Worm (Caenorhabditis elegans) whole organism, L4 larva: ENCODE data around the gene ast-1.
A peak's percentile ranks its signal among the peaks of the same experiment; 100 is the strongest.

Experiments used
- D1046.2 ChIP-seq: fragments of 200-800 bp; sonication (Bioruptor generic); IDR thresholded peaks from 2 replicates; pipeline ENCODE4 v1.3.6; 2022; ENCODE audit warnings: missing genetic modification characterization, missing compliant biosample characterization
- F44E2.7 ChIP-seq: fragments of 200-800 bp; sonication (Bioruptor generic); IDR thresholded peaks from 2 replicates; pipeline ENCODE4 v2.1.2; 2022; ENCODE audit warnings: missing genetic modification characterization, missing compliant biosample characterization
- Y75B8A.6 ChIP-seq: fragments of 200-800 bp; sonication (Bioruptor generic); IDR thresholded peaks from 2 replicates; pipeline ENCODE4 v1.3.6; 2022; ENCODE audit warnings: missing genetic modification reagents, missing genetic modification characterization, missing compliant biosample characterization
- ZK337.2 ChIP-seq: fragments of 200-800 bp; sonication (Bioruptor generic); IDR thresholded peaks from 2 replicates; pipeline ENCODE4 v1.3.6; 2022; ENCODE audit warnings: missing genetic modification reagents, missing genetic modification characterization, missing compliant biosample characterization
- ZK546.5 ChIP-seq, 2 experiments: sonication (generic microtip); optimal IDR thresholded peaks; 2 replicates each; lab custom pipeline; 2017; ENCODE audit warnings: missing biosample characterization in 2 of 2, missing genetic modification characterization in 2 of 2
- aha-1 ChIP-seq: fragments of 150-350 bp; peaks from one replicate; lab custom pipeline; 2014; ENCODE audit warnings: missing biosample characterization, missing genetic modification characterization
- arid-1 ChIP-seq: fragments of 200-800 bp; sonication (Bioruptor generic); conservative IDR thresholded peaks from 2 replicates; pipeline ENCODE4 v1.3.6; 2022; ENCODE audit warnings: missing genetic modification reagents, missing genetic modification characterization, missing compliant biosample characterization
- ceh-32 ChIP-seq: sonication (generic microtip); optimal IDR thresholded peaks from 2 replicates; lab custom pipeline; 2016; ENCODE audit warnings: mild to moderate bottlenecking, missing genetic modification characterization, missing compliant biosample characterization; ENCODE audit not compliant: poor library complexity
- daf-16 ChIP-seq, 3 experiments: sonication (generic microtip); optimal IDR thresholded peaks; 2 replicates each; lab custom pipeline; 2016 to 2017; ENCODE audit warnings: missing genetic modification characterization in 3 of 3, missing genetic modification reagents in 3 of 3, mild to moderate bottlenecking in 2 of 3, missing compliant biosample characterization in 2 of 3, missing biosample characterization in 1 of 3, moderate library complexity in 1 of 3
- dmd-6 ChIP-seq: fragments of 200-800 bp; sonication (Bioruptor generic); IDR thresholded peaks from 2 replicates; pipeline ENCODE4 v1.3.6; 2022; ENCODE audit warnings: missing genetic modification reagents, missing genetic modification characterization, missing compliant biosample characterization
- dmd-8 ChIP-seq: fragments of 200-800 bp; sonication (Bioruptor generic); IDR thresholded peaks from 2 replicates; pipeline ENCODE4 v1.3.6; 2022; ENCODE audit warnings: missing genetic modification characterization, missing compliant biosample characterization
- dve-1 ChIP-seq: sonication (generic microtip); optimal IDR thresholded peaks from 2 replicates; lab custom pipeline; 2017; ENCODE audit warnings: antibody characterized with exemption, mild to moderate bottlenecking, missing genetic modification characterization, missing compliant biosample characterization; ENCODE audit not compliant: insufficient read depth
- egl-27 ChIP-seq: sonication (generic microtip); optimal IDR thresholded peaks from 3 replicates; lab custom pipeline; 2017; ENCODE audit warnings: missing biosample characterization, missing genetic modification reagents, missing genetic modification characterization
- fos-1 ChIP-seq: fragments of 150-350 bp; optimal IDR thresholded peaks from 2 replicates; lab custom pipeline; 2014; ENCODE audit warnings: missing biosample characterization, missing genetic modification characterization
- hlh-30 ChIP-seq: sonication (generic microtip); optimal IDR thresholded peaks from 2 replicates; lab custom pipeline; 2017; ENCODE audit warnings: antibody characterized with exemption, mild to moderate bottlenecking, missing genetic modification characterization, missing compliant biosample characterization; ENCODE audit not compliant: insufficient read depth
- lin-15B ChIP-seq: fragments of 150-350 bp; sonication (generic microtip); optimal IDR thresholded peaks from 3 replicates; lab custom pipeline; 2014; ENCODE audit warnings: missing biosample characterization, missing genetic modification characterization
- lir-3 ChIP-seq: sonication (generic microtip); optimal IDR thresholded peaks from 2 replicates; lab custom pipeline; 2016; ENCODE audit warnings: mild to moderate bottlenecking, missing genetic modification characterization, missing compliant biosample characterization
- madf-5 ChIP-seq, 2 experiments: fragments of 200-800 bp; sonication (Bioruptor generic); IDR thresholded peaks; 2 replicates each; pipeline ENCODE4 v1.3.6; 2022; ENCODE audit warnings: missing compliant biosample characterization in 2 of 2, missing genetic modification characterization in 2 of 2
- mes-2 ChIP-seq: sonication (generic microtip); optimal IDR thresholded peaks from 2 replicates; lab custom pipeline; 2016; ENCODE audit warnings: missing genotype, mild to moderate bottlenecking, missing genetic modification characterization, missing compliant biosample characterization; ENCODE audit not compliant: poor library complexity, severe bottlenecking
- nhr-41 ChIP-seq: fragments of 200-800 bp; sonication (Bioruptor generic); IDR thresholded peaks from 2 replicates; pipeline ENCODE4 v1.3.6; 2022; ENCODE audit warnings: missing genetic modification reagents, missing genetic modification characterization, missing compliant biosample characterization
- nhr-42 ChIP-seq: fragments of 200-800 bp; sonication (Bioruptor generic); IDR thresholded peaks from 2 replicates; pipeline ENCODE4 v1.3.6; 2022; ENCODE audit warnings: missing genetic modification characterization, missing compliant biosample characterization
- nhr-48 ChIP-seq: sonication (generic microtip); optimal IDR thresholded peaks from 2 replicates; lab custom pipeline; 2016; ENCODE audit warnings: mild to moderate bottlenecking, missing genetic modification characterization, missing compliant biosample characterization
- nhr-6 ChIP-seq: fragments of 150-350 bp; optimal IDR thresholded peaks from 2 replicates; lab custom pipeline; 2014; ENCODE audit warnings: missing biosample characterization, missing genetic modification characterization
- nhr-77 ChIP-seq: fragments of 150-350 bp; optimal IDR thresholded peaks from 2 replicates; lab custom pipeline; 2014; ENCODE audit warnings: missing biosample characterization, missing genetic modification characterization
- rbr-2 ChIP-seq: sonication (generic microtip); optimal IDR thresholded peaks from 2 replicates; lab custom pipeline; 2016; ENCODE audit warnings: missing genotype, missing genetic modification characterization, missing compliant biosample characterization
- sdz-12 ChIP-seq: fragments of 200-800 bp; sonication (Bioruptor generic); optimal IDR thresholded peaks from 2 replicates; lab custom pipeline; 2018; ENCODE audit warnings: mild to moderate bottlenecking, missing genetic modification characterization, missing compliant biosample characterization
- set-16 ChIP-seq: fragments of 200-800 bp; sonication (Bioruptor generic); IDR thresholded peaks from 2 replicates; pipeline ENCODE4 v1.3.6; 2022; ENCODE audit warnings: missing genetic modification reagents, missing genetic modification characterization, missing compliant biosample characterization
- skn-1 ChIP-seq: fragments of 150-350 bp; optimal IDR thresholded peaks from 2 replicates; lab custom pipeline; 2014; ENCODE audit warnings: missing biosample characterization, missing genetic modification characterization
- snpc-4 ChIP-seq: fragments of 150-350 bp; optimal IDR thresholded peaks from 2 replicates; lab custom pipeline; 2014; ENCODE audit warnings: missing biosample characterization, missing genetic modification characterization
- unc-130 ChIP-seq: sonication (generic microtip); optimal IDR thresholded peaks from 2 replicates; lab custom pipeline; 2016; ENCODE audit warnings: missing genetic modification reagents, missing genetic modification characterization, missing compliant biosample characterization
- unc-39 ChIP-seq: sonication (generic microtip); optimal IDR thresholded peaks from 2 replicates; lab custom pipeline; 2017; ENCODE audit warnings: missing biosample characterization, missing genetic modification characterization
- vab-7 ChIP-seq: fragments of 200-800 bp; sonication (Bioruptor generic); IDR thresholded peaks from 2 replicates; pipeline ENCODE4 v1.3.6; 2022; ENCODE audit warnings: missing genetic modification reagents, missing genetic modification characterization, missing compliant biosample characterization
- zip-11 ChIP-seq: fragments of 200-800 bp; sonication (Bioruptor generic); IDR thresholded peaks from 2 replicates; pipeline ENCODE4 v1.3.6; 2022; ENCODE audit warnings: missing genetic modification characterization, missing compliant biosample characterization
- zip-2 ChIP-seq: fragments of 150-350 bp; optimal IDR thresholded peaks from 2 replicates; lab custom pipeline; 2014; ENCODE audit warnings: missing biosample characterization, missing genetic modification characterization

ast-1 gene

ce11 chrII:4125239-4125638, 9.9 kb downstream of the ast-1 start:
- TF ChIP-seq madf-5 (GFP tag; IDR thresholded peaks at IDR 0.05; lab: Robert Waterston, UW), result no peak
- no peak for TF ChIP-seq ceh-32
- TF ChIP-seq F44E2.7 (GFP tag; lab: Robert Waterston, UW), result no peak
- no peak for TF ChIP-seq arid-1
- no peak for TF ChIP-seq dmd-6
- TF ChIP-seq aha-1, result peak; percentile 96
- no peak for TF ChIP-seq dve-1 (tag; lab: Kevin White, UChicago)
- TF ChIP-seq zip-11 (GFP tag; lab: Robert Waterston, UW), result no peak

ce11 chrII:4122899-4123298, 12.3 kb downstream of the ast-1 start:
- TF ChIP-seq dmd-6 (no peak), Y75B8A.6 (GFP tag; lab: Robert Waterston, UW) (no peak), skn-1 (tag; lab: Kevin White, UChicago) (no peak), unc-39 (tag; lab: Kevin White, UChicago) (no peak), unc-130 (no peak), lir-3 (tag; lab: Kevin White, UChicago) (no peak), mes-2 (tag; lab: Kevin White, UChicago) (no peak)

- TF ChIP-seq aha-1 (peak; percentile 92), D1046.2 (GFP tag; lab: Robert Waterston, UW) (no peak)
Measured at ce11 chrII:4118508-4118907, 16.7 kb downstream of the ast-1 start.

ce11 chrII:4107196-4107595, 28.0 kb downstream of the ast-1 start:
- TF ChIP-seq zip-2 (no peak), set-16 (GFP tag; lab: Robert Waterston, UW) (peak; percentile 64)

- TF ChIP-seq vab-7 (GFP tag; lab: Robert Waterston, UW) (no peak), ZK337.2 (GFP tag; lab: Robert Waterston, UW) (no peak), nhr-42 (GFP tag; lab: Robert Waterston, UW) (no peak), snpc-4 (tag; lab: Kevin White, UChicago) (no peak), sdz-12 (no peak), hlh-30 (no peak), ZK546.5 (tag; optimal IDR thresholded peaks at IDR 0.05; lab: Kevin White, UChicago) (no peak), dmd-8 (GFP tag; lab: Robert Waterston, UW) (no peak), mes-2 (tag; lab: Kevin White, UChicago) (no peak), daf-16 (GFP tag; optimal IDR thresholded peaks at IDR 0.05; lab: Kevin White, UChicago) (no peak), daf-16 (tag; optimal IDR thresholded peaks at IDR 0.05; lab: Kevin White, UChicago) (no peak), Y75B8A.6 (GFP tag; lab: Robert Waterston, UW) (no peak), nhr-77 (tag; lab: Kevin White, UChicago) (no peak), egl-27 (no peak), nhr-41 (no peak), nhr-6 (no peak), rbr-2 (no peak), lin-15B (tag; lab: Kevin White, UChicago) (no peak), fos-1 (tag; lab: Kevin White, UChicago) (no peak), nhr-48 (tag; lab: Kevin White, UChicago) (no peak)
- TF ChIP-seq, all 104 proteins: peak for 0
Measured at ce11 chrII:4102723-4103122, 32.4 kb downstream of the ast-1 start.
